Fruit fly (Drosophila melanogaster) ovary, adult (tissue): ENCODE measurements around the gene Osi7.

Experiments used
- CG17801 ChIP-seq: fragments of 200-800 bp; optimal IDR thresholded peaks from 2 replicates; lab custom pipeline; 2019; ENCODE audit warnings: missing biosample characterization, mild to moderate bottlenecking, missing genetic modification characterization, moderate library complexity; ENCODE audit not compliant: partially characterized antibody

The Osi7 gene

dm6 chr3R:6248694-6249093, at the start of gene Osi7:
Gene Osi7, plus strand, starts transcription at chr3R:6248994.
- TF ChIP-seq CG17801 = no peak

dm6 chr3R:6199717-6200116, 49.1 kb upstream of the Osi7 start:
- no peak for TF ChIP-seq CG17801

dm6 chr3R:6203000-6203399, 45.8 kb upstream of the Osi7 start:
- TF ChIP-seq CG17801 = no peak

- TF ChIP-seq CG17801 = no peak
These were observed 39.7 kb upstream of the Osi7 start, which contains the start of gene Osi2 for dm6 chr3R:6209073-6209472. Gene Osi2, plus strand, starts transcription at chr3R:6209373.

dm6 chr3R:6210266-6211040, 38.3 kb upstream of the Osi7 start:
- no peak for TF ChIP-seq CG17801

dm6 chr3R:6211041-6211377, 37.8 kb upstream of the Osi7 start:
- TF ChIP-seq CG17801 = no peak

dm6 chr3R:6214227-6214626, 34.6 kb upstream of the Osi7 start:
- no peak for TF ChIP-seq CG17801

- no peak for TF ChIP-seq CG17801
These were observed 33.5 kb upstream of the Osi7 start, which contains the start of gene Osi3 for dm6 chr3R:6215053-6215882. Gene Osi3, plus strand, starts transcription at chr3R:6215832.

dm6 chr3R:6221681-6222080, 27.1 kb upstream of the Osi7 start, which contains the start of gene Osi4:
Gene Osi4, minus strand, starts transcription at chr3R:6221781.
- no peak for TF ChIP-seq CG17801

- no peak for TF ChIP-seq CG17801
These were observed 26.7 kb upstream of the Osi7 start for dm6 chr3R:6222119-6222518.

- no peak for TF ChIP-seq CG17801
These were observed 22.6 kb upstream of the Osi7 start for dm6 chr3R:6226156-6226555.

dm6 chr3R:6226997-6227562, 21.7 kb upstream of the Osi7 start, which contains the start of gene Osi5:
Gene Osi5, plus strand, starts transcription at chr3R:6227512.
- TF ChIP-seq CG17801 = no peak

- TF ChIP-seq CG17801 = no peak
These were observed 19.5 kb upstream of the Osi7 start for dm6 chr3R:6229055-6229841.

- no peak for TF ChIP-seq CG17801
These were observed 18.5 kb upstream of the Osi7 start for dm6 chr3R:6230298-6230697.

- no peak for TF ChIP-seq CG17801
These were observed 17.4 kb upstream of the Osi7 start for dm6 chr3R:6231391-6231790.

- no peak for TF ChIP-seq CG17801
These were observed 15.7 kb upstream of the Osi7 start for dm6 chr3R:6233104-6233503.
